Worm (Caenorhabditis elegans) whole organism, late embryonic: ENCODE measurements around the gene T08G3.6.

Experiments
- C38D4.7 ChIP-seq: fragments of 200-800 bp; sonication (Bioruptor generic); optimal IDR thresholded peaks from 2 replicates; lab custom pipeline; 2018; ENCODE audit warnings: mild to moderate bottlenecking, missing genetic modification characterization, moderate library complexity, missing compliant biosample characterization
- T23F11.4 ChIP-seq: fragments of 200-800 bp; sonication (Bioruptor generic); optimal IDR thresholded peaks from 2 replicates; lab custom pipeline; 2018; ENCODE audit warnings: mild to moderate bottlenecking, missing genetic modification characterization, missing compliant biosample characterization
- Y22D7AL.16 ChIP-seq: sonication (generic microtip); optimal IDR thresholded peaks from 2 replicates; lab custom pipeline; 2016; ENCODE audit warnings: missing genetic modification characterization, missing compliant biosample characterization
- ahr-1 ChIP-seq: sonication (generic microtip); optimal IDR thresholded peaks from 2 replicates; lab custom pipeline; 2016; ENCODE audit warnings: missing genetic modification characterization, missing compliant biosample characterization
- ceh-14 ChIP-seq: sonication (generic microtip); optimal IDR thresholded peaks from 2 replicates; lab custom pipeline; 2016; ENCODE audit warnings: missing genotype, missing genetic modification characterization, missing compliant biosample characterization
- ceh-18 ChIP-seq: sonication (generic microtip); optimal IDR thresholded peaks from 2 replicates; lab custom pipeline; 2016; ENCODE audit warnings: missing genetic modification characterization, missing compliant biosample characterization
- ceh-19 ChIP-seq: fragments of 200-800 bp; sonication (Bioruptor generic); optimal IDR thresholded peaks from 2 replicates; lab custom pipeline; 2018; ENCODE audit warnings: mild to moderate bottlenecking, missing genetic modification characterization, missing compliant biosample characterization
- ceh-2 ChIP-seq: sonication (generic microtip); optimal IDR thresholded peaks from 2 replicates; lab custom pipeline; 2016; ENCODE audit warnings: missing genotype, missing genetic modification characterization, missing compliant biosample characterization
- ceh-22 ChIP-seq: sonication (generic microtip); optimal IDR thresholded peaks from 2 replicates; lab custom pipeline; 2017; ENCODE audit warnings: missing biosample characterization, missing genetic modification characterization
- ceh-24 ChIP-seq: sonication (generic microtip); optimal IDR thresholded peaks from 2 replicates; lab custom pipeline; 2016; ENCODE audit warnings: mild to moderate bottlenecking, missing genetic modification characterization, missing compliant biosample characterization
- ceh-31 ChIP-seq: sonication (generic microtip); optimal IDR thresholded peaks from 2 replicates; lab custom pipeline; 2016; ENCODE audit warnings: missing genetic modification characterization, missing compliant biosample characterization
- ceh-45 ChIP-seq: fragments of 200-800 bp; sonication (Bioruptor generic); IDR thresholded peaks from 2 replicates; pipeline ENCODE4 v1.3.6; 2022; ENCODE audit warnings: missing genetic modification reagents, missing genetic modification characterization, missing compliant biosample characterization
- ceh-6 ChIP-seq: fragments of 200-800 bp; sonication (Bioruptor generic); optimal IDR thresholded peaks from 2 replicates; lab custom pipeline; 2018; ENCODE audit warnings: mild to moderate bottlenecking, missing genetic modification characterization, missing compliant biosample characterization
- dve-1 ChIP-seq: sonication (generic microtip); optimal IDR thresholded peaks from 2 replicates; lab custom pipeline; 2017; ENCODE audit warnings: antibody characterized with exemption, mild to moderate bottlenecking, missing genetic modification characterization, missing compliant biosample characterization
- ets-4 ChIP-seq: sonication (generic microtip); optimal IDR thresholded peaks from 2 replicates; lab custom pipeline; 2016; ENCODE audit warnings: missing genetic modification characterization, missing compliant biosample characterization
- fax-1 ChIP-seq: sonication (generic microtip); optimal IDR thresholded peaks from 2 replicates; lab custom pipeline; 2016; ENCODE audit warnings: missing genotype, missing genetic modification characterization, missing compliant biosample characterization
- fkh-6 ChIP-seq: sonication (generic microtip); optimal IDR thresholded peaks from 2 replicates; lab custom pipeline; 2016; ENCODE audit warnings: missing genetic modification characterization, missing compliant biosample characterization
- gmeb-2 ChIP-seq: sonication (generic microtip); optimal IDR thresholded peaks from 2 replicates; lab custom pipeline; 2016; ENCODE audit warnings: missing genetic modification characterization, inconsistent platforms, missing compliant biosample characterization
- hlh-15 ChIP-seq: sonication (generic microtip); optimal IDR thresholded peaks from 2 replicates; lab custom pipeline; 2016; ENCODE audit warnings: missing genetic modification characterization, missing compliant biosample characterization
- lim-6 ChIP-seq: sonication (generic microtip); optimal IDR thresholded peaks from 2 replicates; lab custom pipeline; 2016; ENCODE audit warnings: missing genetic modification characterization, missing compliant biosample characterization
- nhr-11 ChIP-seq: fragments of 150-350 bp; optimal IDR thresholded peaks from 2 replicates; lab custom pipeline; 2014; ENCODE audit warnings: missing biosample characterization, missing genetic modification characterization
- nhr-232 ChIP-seq: sonication (generic microtip); optimal IDR thresholded peaks from 2 replicates; lab custom pipeline; 2016; ENCODE audit warnings: missing genetic modification characterization, missing compliant biosample characterization
- odd-2 ChIP-seq: sonication (generic microtip); optimal IDR thresholded peaks from 2 replicates; lab custom pipeline; 2017; ENCODE audit warnings: antibody characterized with exemption, mild to moderate bottlenecking, missing genetic modification characterization, missing compliant biosample characterization
- pag-3 ChIP-seq: sonication (generic microtip); optimal IDR thresholded peaks from 2 replicates; lab custom pipeline; 2016; ENCODE audit warnings: missing compliant biosample characterization, missing genetic modification characterization, borderline replicate concordance
- pha-2 ChIP-seq: sonication (generic microtip); optimal IDR thresholded peaks from 2 replicates; lab custom pipeline; 2017; ENCODE audit warnings: mild to moderate bottlenecking, missing genetic modification characterization, missing compliant biosample characterization
- pha-4 ChIP-seq: fragments of 150-350 bp; optimal IDR thresholded peaks from 2 replicates; lab custom pipeline; 2018; ENCODE audit warnings: missing biosample characterization, missing genetic modification reagents, missing genetic modification characterization
- ref-2 ChIP-seq: sonication (generic microtip); optimal IDR thresholded peaks from 2 replicates; lab custom pipeline; 2016; ENCODE audit warnings: missing genetic modification characterization, missing compliant biosample characterization
- rnt-1 ChIP-seq: sonication (generic microtip); optimal IDR thresholded peaks from 2 replicates; lab custom pipeline; 2016; ENCODE audit warnings: missing genetic modification characterization, missing compliant biosample characterization
- sdc-2 ChIP-seq: sonication (generic microtip); optimal IDR thresholded peaks from 2 replicates; lab custom pipeline; 2016; ENCODE audit warnings: missing genotype, missing genetic modification characterization, missing compliant biosample characterization
- sox-4 ChIP-seq: sonication (generic microtip); optimal IDR thresholded peaks from 2 replicates; lab custom pipeline; 2017; ENCODE audit warnings: mild to moderate bottlenecking, missing genetic modification characterization, inconsistent platforms, missing compliant biosample characterization
- tbx-2 ChIP-seq: sonication (generic microtip); optimal IDR thresholded peaks from 2 replicates; lab custom pipeline; 2016; ENCODE audit warnings: missing genetic modification characterization, missing compliant biosample characterization
- unc-3 ChIP-seq, 2 experiments: fragments of 200-800 bp in 1 of 2; sonication (Bioruptor generic) in 1 of 2; sonication (generic microtip) in 1 of 2; conservative IDR thresholded peaks in 1 of 2; optimal IDR thresholded peaks in 1 of 2; 2 replicates each; pipeline versions ENCODE4 v1.3.6 to Lab custom; 2016 to 2022; ENCODE audit warnings: missing compliant biosample characterization in 2 of 2, missing genetic modification characterization in 2 of 2, missing genetic modification reagents in 1 of 2
- unc-86 ChIP-seq: sonication (generic microtip); optimal IDR thresholded peaks from 2 replicates; lab custom pipeline; 2016; ENCODE audit warnings: missing genetic modification characterization, missing compliant biosample characterization
- zip-5 ChIP-seq: sonication (generic microtip); optimal IDR thresholded peaks from 2 replicates; lab custom pipeline; 2016; ENCODE audit warnings: missing genetic modification characterization, missing compliant biosample characterization

T08G3.6 gene

ce11 chrV:16433471-16433870 is 12.3 kb upstream of the T08G3.6 start, which contains the start of gene clec-234:
TSS of gene clec-234 (minus strand) at chrV:16433571.
- TF ChIP-seq ceh-31 (tag; lab: Kevin White, UChicago) (no peak), ceh-24 (tag; lab: Kevin White, UChicago) (no peak)

ce11 chrV:16435510-16435909 is 10.3 kb upstream of the T08G3.6 start, which contains the start of the genes F26D2.13 and F26D2.14:
TSS of gene F26D2.13 (minus strand) at chrV:16435610.
TSS of gene F26D2.14 (plus strand) at chrV:16435855.
- TF ChIP-seq tbx-2 (tag; lab: Kevin White, UChicago) = no peak
- no peak for TF ChIP-seq sdc-2
- no peak for TF ChIP-seq pag-3 (tag; lab: Kevin White, UChicago)
- no peak for TF ChIP-seq ceh-14
- no peak for TF ChIP-seq ceh-18
- TF ChIP-seq hlh-15 (tag; lab: Kevin White, UChicago) = no peak
- TF ChIP-seq T23F11.4 (GFP tag; lab: Kevin White, UChicago) = no peak
- no peak for TF ChIP-seq lim-6
- TF ChIP-seq unc-3 (GFP tag; conservative IDR thresholded peaks at IDR 0.05; lab: Robert Waterston, UW) = no peak
- TF ChIP-seq unc-3 (tag; optimal IDR thresholded peaks at IDR 0.05; lab: Kevin White, UChicago) = no peak
- no peak for TF ChIP-seq pha-4 (tag; lab: Kevin White, UChicago)
- no peak for TF ChIP-seq ahr-1 (tag; lab: Kevin White, UChicago)
- TF ChIP-seq unc-86 = no peak
- TF ChIP-seq nhr-232 (tag; lab: Kevin White, UChicago) = no peak
- no peak for TF ChIP-seq ceh-2 (tag; lab: Kevin White, UChicago)
- no peak for TF ChIP-seq ceh-6 (GFP tag; lab: Kevin White, UChicago)
- TF ChIP-seq gmeb-2 (tag; lab: Kevin White, UChicago) = no peak
- TF ChIP-seq ceh-31 (tag; lab: Kevin White, UChicago) = no peak
- no peak for TF ChIP-seq rnt-1 (tag; lab: Kevin White, UChicago)

ce11 chrV:16437546-16437945 is 8.2 kb upstream of the T08G3.6 start, which contains the start of gene F26D2.15:
TSS of gene F26D2.15 (plus strand) at chrV:16437846.
- TF ChIP-seq odd-2 (tag; lab: Kevin White, UChicago) (no peak), gmeb-2 (tag; lab: Kevin White, UChicago) (no peak), Y22D7AL.16 (tag; lab: Kevin White, UChicago) (no peak), pha-2 (no peak), lim-6 (no peak), nhr-11 (tag; lab: Kevin White, UChicago) (no peak), ceh-45 (GFP tag; lab: Robert Waterston, UW) (no peak), ceh-19 (GFP tag; lab: Kevin White, UChicago) (no peak)

- TF ChIP-seq ets-4 (tag; lab: Kevin White, UChicago) (no peak), zip-5 (tag; lab: Kevin White, UChicago) (no peak), fkh-6 (tag; lab: Kevin White, UChicago) (no peak), fax-1 (tag; lab: Kevin White, UChicago) (no peak), lim-6 (no peak), ceh-22 (tag; lab: Kevin White, UChicago) (no peak), sox-4 (tag; lab: Kevin White, UChicago) (no peak), ref-2 (tag; lab: Kevin White, UChicago) (no peak), C38D4.7 (no peak), gmeb-2 (tag; lab: Kevin White, UChicago) (no peak)
These were observed 2.1 kb upstream of the T08G3.6 start, which contains the start of gene srh-141 for ce11 chrV:16443626-16444025. TSS of gene srh-141 (plus strand) at chrV:16443926.

- TF ChIP-seq dve-1 (peak; percentile 70), fkh-6 (tag; lab: Kevin White, UChicago) (no peak)
These were observed 415 bp downstream of the T08G3.6 start for ce11 chrV:16446191-16446590.
